Fruit fly (Drosophila melanogaster): ENCODE measurements around the gene CG4022.

CG4022 gene

dm6 chr3L:9420054-9420818 lies 9.6 kb upstream of the CG4022 start (continued):
- TF ChIP-seq bab2 (GFP tag; optimal IDR thresholded peaks at IDR 0.05) (peak; percentile 18), ind (GFP tag; optimal IDR thresholded peaks at IDR 0.05) (peak; percentile 31), CG11085 (GFP tag; IDR thresholded peaks at IDR 0.05) (peak; percentile 17; the same call in 1 of the 2 replicates), cg (GFP tag; optimal IDR thresholded peaks at IDR 0.05) (no peak), crc (GFP tag; optimal IDR thresholded peaks at IDR 0.05) (no peak), Hr51 (GFP tag; optimal IDR thresholded peaks at IDR 0.05) (peak in 1 of 2 experiments; percentile 75), ab (GFP tag; optimal IDR thresholded peaks at IDR 0.05) (no peak), vvl (GFP tag; IDR thresholded peaks at IDR 0.05) (peak; percentile 65), lola (GFP tag; optimal IDR thresholded peaks at IDR 0.05) (peak in 1 of 3 experiments; percentile 7), Atf-2 (GFP tag; optimal IDR thresholded peaks at IDR 0.05) (no peak), grau (tag; optimal IDR thresholded peaks at IDR 0.05) (peak; percentile 50), CG1603 (tag; optimal IDR thresholded peaks at IDR 0.05) (peak; percentile 70), Mrtf (GFP tag; IDR thresholded peaks at IDR 0.05) (peak; percentile 57; the same call in 1 of the 3 replicates), CG7556 (GFP tag; optimal IDR thresholded peaks at IDR 0.05) (peak; percentile 62), CG8924 (tag; optimal IDR thresholded peaks at IDR 0.05) (peak; percentile 40), CG15601 (tag; optimal IDR thresholded peaks at IDR 0.05) (no peak), CoRest (tag; optimal IDR thresholded peaks at IDR 0.05) (peak; percentile 38), CG13775 (GFP tag; optimal IDR thresholded peaks at IDR 0.05) (peak; percentile 23), nerfin-2 (GFP tag; IDR thresholded peaks at IDR 0.05; ENCODE audit: partially characterized antibody) (no peak), ap (GFP tag; IDR thresholded peaks at IDR 0.05) (peak; percentile 62), CG13894 (tag; optimal IDR thresholded peaks at IDR 0.05) (no peak)

dm6 chr3L:9419328-9419727 lies 8.7 kb upstream of the CG4022 start:
- TF ChIP-seq cwo (GFP tag; optimal IDR thresholded peaks at IDR 0.05) (no peak), bigmax (GFP tag; optimal IDR thresholded peaks at IDR 0.05) (no peak), CG17802 (tag; optimal IDR thresholded peaks at IDR 0.05) (no peak), HLH3B (GFP tag; IDR thresholded peaks at IDR 0.05) (0 out of 2 replicates have a peak, but pooled peaks have one; percentile 6), HLHmδ (GFP tag; optimal IDR thresholded peaks at IDR 0.05) (no peak), CG1603 (tag; optimal IDR thresholded peaks at IDR 0.05) (no peak), CG15601 (tag; optimal IDR thresholded peaks at IDR 0.05) (no peak), ap (GFP tag; IDR thresholded peaks at IDR 0.05) (0 out of 2 replicates have a peak, but pooled peaks have one; percentile 35), CG34422 (GFP tag; IDR thresholded peaks at IDR 0.05) (0 out of 3 replicates have a peak, but pooled peaks have one; percentile 26), Ptx1 (GFP tag; IDR thresholded peaks at IDR 0.05) (0 out of 2 replicates have a peak, but pooled peaks have one; percentile 20), CG14441 (GFP tag; IDR thresholded peaks at IDR 0.05) (peak; percentile 40), klu (GFP tag; IDR thresholded peaks at IDR 0.05) (0 out of 2 replicates have a peak, but pooled peaks have one; percentile 28), Dbx (GFP tag; IDR thresholded peaks at IDR 0.05) (no peak), insv (GFP tag; optimal IDR thresholded peaks at IDR 0.05) (no peak), jigr1 (GFP tag; IDR thresholded peaks at IDR 0.05) (no peak), Doc3 (GFP tag; IDR thresholded peaks at IDR 0.05; ENCODE audit: partially characterized antibody) (no peak), ase (GFP tag; IDR thresholded peaks at IDR 0.05) (0 out of 3 replicates have a peak, but pooled peaks have one; percentile 10), CG6683 (GFP tag; optimal IDR thresholded peaks at IDR 0.05) (no peak), Chrac-16 (GFP tag; optimal IDR thresholded peaks at IDR 0.05) (no peak), Trl (optimal IDR thresholded peaks at IDR 0.05) (no peak), Trl (GFP tag; optimal IDR thresholded peaks at IDR 0.05) (no peak), Awh (GFP tag; IDR thresholded peaks at IDR 0.05) (peak; percentile 56; the same call in 1 of the 2 replicates), ttk (GFP tag; IDR thresholded peaks at IDR 0.05) (0 out of 2 replicates have a peak, but pooled peaks have one; percentile 5), Hmx (GFP tag; optimal IDR thresholded peaks at IDR 0.05) (no peak), Adf1 (GFP tag; IDR thresholded peaks at IDR 0.05) (no peak), CG7372 (GFP tag; IDR thresholded peaks at IDR 0.05) (no peak), pzg (GFP tag; optimal IDR thresholded peaks at IDR 0.05) (no peak), CTCF (GFP tag; optimal IDR thresholded peaks at IDR 0.05) (no peak), gcm2 (GFP tag; optimal IDR thresholded peaks at IDR 0.05) (no peak), CG11695 (GFP tag; IDR thresholded peaks at IDR 0.05) (peak; percentile 40; the same call in 1 of the 3 replicates), Fer2 (tag; optimal IDR thresholded peaks at IDR 0.05) (no peak)

Data from whole organism, embryonic.